Fruit fly (Drosophila melanogaster) whole organism: ENCODE results near the gene CG43135.

Experiments used
- pan ChIP-seq: fragments of >200 bp; optimal IDR thresholded peaks from 2 replicates; lab custom pipeline; 2017
- psq ChIP-seq: fragments of >200 bp; optimal IDR thresholded peaks from 2 replicates; lab custom pipeline; 2017

DNA sequence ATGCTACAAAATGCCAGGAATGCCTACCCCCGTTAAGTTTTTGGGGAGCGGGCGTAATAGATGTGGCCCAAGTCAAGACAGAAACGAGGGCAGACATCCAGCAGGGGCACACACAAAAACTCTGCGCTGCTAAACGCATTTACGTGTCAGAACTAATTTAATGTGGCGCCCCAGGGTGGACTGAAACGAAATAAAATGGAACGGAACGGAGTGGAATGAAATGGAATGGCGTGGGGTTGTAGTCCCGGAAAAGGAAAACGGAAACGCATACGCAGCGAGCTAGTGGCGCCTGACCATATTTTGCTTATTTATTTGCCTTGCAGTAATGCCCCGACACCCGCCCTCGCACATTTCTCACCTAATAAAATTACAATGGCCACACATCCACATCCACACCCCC is 25.3 kb downstream of the CG43135 start:
- TF ChIP-seq pan (lab: Kevin White, UChicago) (no peak), psq (lab: Kevin White, UChicago) (no peak)
